Fruit fly (Drosophila melanogaster): ENCODE measurements around the gene CG6125.

DNA sequence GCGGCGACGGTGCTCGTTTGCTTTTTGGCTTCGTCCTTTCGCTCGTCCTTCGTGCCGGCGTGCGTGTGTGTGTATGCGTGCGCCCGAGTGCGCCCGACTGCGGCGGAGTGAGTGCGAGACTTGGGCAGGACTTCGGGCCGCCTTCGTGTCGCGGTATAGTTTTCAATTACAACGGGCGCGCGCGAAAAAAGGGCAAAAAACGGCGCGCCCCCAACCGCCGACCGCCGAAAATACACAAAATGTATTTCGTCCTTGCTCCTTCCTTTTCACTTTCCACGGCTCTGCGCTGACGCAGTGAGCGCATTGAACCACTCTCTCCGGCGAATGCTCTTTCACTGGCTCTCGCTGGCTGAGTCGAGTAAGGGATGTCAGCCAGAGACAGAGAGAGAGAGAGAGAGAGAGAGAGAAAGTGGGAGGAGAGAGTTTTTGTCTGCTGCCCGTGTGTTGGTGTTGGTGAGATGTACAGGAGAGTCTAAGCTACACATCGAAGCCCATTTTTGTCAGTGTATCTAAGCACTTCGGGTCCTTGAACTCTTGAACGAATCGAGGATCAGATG is 13.6 kb upstream of the CG6125 start:
- TF ChIP-seq CG3995 (GFP tag; optimal IDR thresholded peaks at IDR 0.05), result no peak
- no peak for TF ChIP-seq Atf-2 (GFP tag; optimal IDR thresholded peaks at IDR 0.05)
- TF ChIP-seq CG16779 (GFP tag; IDR thresholded peaks at IDR 0.05), result no peak
- no peak for TF ChIP-seq CG11560 (tag; IDR thresholded peaks at IDR 0.05)
- no peak for TF ChIP-seq wor (GFP tag; IDR thresholded peaks at IDR 0.05)
- no peak for TF ChIP-seq amos (GFP tag; IDR thresholded peaks at IDR 0.05; ENCODE audit: partially characterized antibody)
- TF ChIP-seq Fer3 (tag; optimal IDR thresholded peaks at IDR 0.05), result no peak

Measured in whole organism, embryonic.